Worm (Caenorhabditis elegans): Measurements from ENCODE around the gene W03C9.2.

W03C9.2 gene

ce11 chrII:11980110-11980509 lies 17.9 kb downstream of the W03C9.2 start:
- TF ChIP-seq efl-3 (GFP tag; optimal IDR thresholded peaks at IDR 0.05) (peak; percentile 47), vab-15 (tag; optimal IDR thresholded peaks at IDR 0.05) (peak; percentile 77), ceh-8 (GFP tag; optimal IDR thresholded peaks at IDR 0.05) (peak; percentile 90), dsc-1 (tag; optimal IDR thresholded peaks at IDR 0.05) (peak; percentile 84), hpl-2 (GFP tag; optimal IDR thresholded peaks at IDR 0.05) (no peak), ceh-82 (tag; optimal IDR thresholded peaks at IDR 0.05) (peak; percentile 88 to 92 (median 90)), xbp-1 (tag; optimal IDR thresholded peaks at IDR 0.05) (peak; percentile 92), ets-5 (GFP tag; IDR thresholded peaks at IDR 0.05) (no peak), zag-1 (tag; optimal IDR thresholded peaks at IDR 0.05) (no peak), tlp-1 (tag; optimal IDR thresholded peaks at IDR 0.05) (no peak), unc-30 (tag; optimal IDR thresholded peaks at IDR 0.05) (no peak), unc-98 (GFP tag; IDR thresholded peaks at IDR 0.05) (peak; percentile 22; the same call in 1 of the 2 replicates), nhr-76 (tag; optimal IDR thresholded peaks at IDR 0.05) (no peak), lin-35 (GFP tag; optimal IDR thresholded peaks at IDR 0.05) (peak; percentile 72 to 83), C16A3.4 (tag; optimal IDR thresholded peaks at IDR 0.05) (peak; percentile 81), fos-1 (tag; optimal IDR thresholded peaks at IDR 0.05) (peak; percentile 66), fkh-4 (tag; optimal IDR thresholded peaks at IDR 0.05; ENCODE audit: borderline replicate concordance) (peak; percentile 53), mef-2 (tag; optimal IDR thresholded peaks at IDR 0.05) (peak; percentile 29), ceh-90 (tag; optimal IDR thresholded peaks at IDR 0.05) (peak; percentile 40), C04F5.9 (tag; optimal IDR thresholded peaks at IDR 0.05) (peak; percentile 73), mdl-1 (tag; optimal IDR thresholded peaks at IDR 0.05) (peak in 1 of 2 experiments; percentile 80), nhr-19 (GFP tag; conservative IDR thresholded peaks at IDR 0.05) (peak; percentile 91), fkh-8 (tag; optimal IDR thresholded peaks at IDR 0.05) (peak; percentile 96), skn-1 (tag; optimal IDR thresholded peaks at IDR 0.05) (peak; percentile 80), tbx-2 (tag; optimal IDR thresholded peaks at IDR 0.05) (peak; percentile 89), elt-3 (tag; optimal IDR thresholded peaks at IDR 0.05) (peak in 4 of 6 experiments; percentile 27 to 82 (median 53)), nhr-71 (tag; optimal IDR thresholded peaks at IDR 0.05) (peak; percentile 94), pax-3 (tag; optimal IDR thresholded peaks at IDR 0.05) (peak; percentile 87), nhr-90 (tag; optimal IDR thresholded peaks at IDR 0.05; ENCODE audit: poor library complexity) (peak; percentile 95), nhr-20 (tag; optimal IDR thresholded peaks at IDR 0.05) (peak; percentile 92), irx-1 (tag; optimal IDR thresholded peaks at IDR 0.05) (peak; percentile 33), sup-37 (GFP tag; optimal IDR thresholded peaks at IDR 0.05) (no peak), pqm-1 (tag; optimal IDR thresholded peaks at IDR 0.05) (no peak), mep-1 (tag; optimal IDR thresholded peaks at IDR 0.05) (peak; percentile 93), pag-3 (tag; optimal IDR thresholded peaks at IDR 0.05; ENCODE audit: borderline replicate concordance, insufficient read depth) (no peak), egl-27 (tag; optimal IDR thresholded peaks at IDR 0.05) (no peak), ceh-63 (GFP tag; optimal IDR thresholded peaks at IDR 0.05) (no peak), nhr-47 (tag; optimal IDR thresholded peaks at IDR 0.05) (peak; percentile 94), hlh-17 (GFP tag; optimal IDR thresholded peaks at IDR 0.05; ENCODE audit: borderline replicate concordance) (no peak), unc-86 (tag; optimal IDR thresholded peaks at IDR 0.05) (peak; percentile 80), jun-1 (tag; optimal IDR thresholded peaks at IDR 0.05) (peak; percentile 71), nhr-28 (tag; optimal IDR thresholded peaks at IDR 0.05) (no peak), unc-130 (tag; optimal IDR thresholded peaks at IDR 0.05) (peak; percentile 95), ztf-4 (tag; optimal IDR thresholded peaks at IDR 0.05) (peak; percentile 78), zip-4 (GFP tag; optimal IDR thresholded peaks at IDR 0.05) (peak; percentile 67), hlh-4 (tag; optimal IDR thresholded peaks at IDR 0.05) (peak; percentile 61), alr-1 (tag; optimal IDR thresholded peaks at IDR 0.05; ENCODE audit: borderline replicate concordance) (no peak), ztf-11 (tag; optimal IDR thresholded peaks at IDR 0.05) (peak in 1 of 2 experiments; percentile 87), nhr-84 (tag; optimal IDR thresholded peaks at IDR 0.05) (no peak), lir-3 (tag; optimal IDR thresholded peaks at IDR 0.05; ENCODE audit: poor library complexity) (no peak), mab-9 (GFP tag; IDR thresholded peaks at IDR 0.05) (peak; percentile 80), rnt-1 (tag; optimal IDR thresholded peaks at IDR 0.05) (no peak)
